Worm (Caenorhabditis elegans) whole organism, young adult: ENCODE results near the gene H03A11.13.

Experiments used
- C06A6.2 ChIP-seq: fragments of 200-800 bp; sonication (Bioruptor generic); conservative IDR thresholded peaks from 2 replicates; pipeline ENCODE4 v1.3.6; 2022; ENCODE audit warnings: missing genetic modification characterization, missing compliant biosample characterization
- T07F8.4 ChIP-seq: sonication (generic microtip); optimal IDR thresholded peaks from 2 replicates; lab custom pipeline; 2016; ENCODE audit warnings: mild to moderate bottlenecking, missing genetic modification characterization, moderate library complexity, missing compliant biosample characterization
- ama-1 ChIP-seq, 3 experiments: fragments of 150-350 bp in 1 of 3; sonication (generic microtip) in 2 of 3; optimal IDR thresholded peaks; 2 replicates each; lab custom pipeline; 2014 to 2018; ENCODE audit warnings: missing biosample characterization in 2 of 3, missing genetic modification characterization in 2 of 3, missing genetic modification reagents in 2 of 3
- attf-6 ChIP-seq: fragments of 200-800 bp; sonication (Bioruptor generic); IDR thresholded peaks from 2 replicates; pipeline ENCODE4 v1.3.6; 2022; ENCODE audit warnings: missing genetic modification reagents, missing genetic modification characterization, missing compliant biosample characterization
- bed-2 ChIP-seq: fragments of 200-800 bp; sonication (Bioruptor generic); IDR thresholded peaks from 2 replicates; pipeline ENCODE4 v1.3.6; 2022; ENCODE audit warnings: missing genetic modification reagents, missing genetic modification characterization, missing compliant biosample characterization
- fkh-3 ChIP-seq: sonication (generic microtip); optimal IDR thresholded peaks from 2 replicates; lab custom pipeline; 2016; ENCODE audit warnings: mild to moderate bottlenecking, missing genetic modification characterization, missing compliant biosample characterization
- him-1 ChIP-seq: sonication (generic microtip); optimal IDR thresholded peaks from 2 replicates; lab custom pipeline; 2016; ENCODE audit warnings: missing genotype, missing genetic modification reagents, missing genetic modification characterization, missing compliant biosample characterization
- hlh-12 ChIP-seq: sonication (generic microtip); optimal IDR thresholded peaks from 2 replicates; lab custom pipeline; 2016; ENCODE audit warnings: missing genetic modification characterization, missing compliant biosample characterization
- mcd-1 ChIP-seq: fragments of 200-800 bp; sonication (Bioruptor generic); IDR thresholded peaks from 2 replicates; pipeline ENCODE4 v1.3.6; 2022; ENCODE audit warnings: missing genetic modification reagents, missing genetic modification characterization, missing compliant biosample characterization
- snpc-4 ChIP-seq, 5 experiments: fragments of 150-350 bp in 1 of 5; sonication (generic microtip) in 4 of 5; optimal IDR thresholded peaks; 2 replicates each; lab custom pipeline; 2014 to 2018; ENCODE audit warnings: missing genetic modification characterization in 5 of 5, missing biosample characterization in 3 of 5, antibody characterized with exemption in 2 of 5, mild to moderate bottlenecking in 2 of 5, missing compliant biosample characterization in 2 of 5, missing genotype in 2 of 5, moderate library complexity in 2 of 5, missing genetic modification reagents in 1 of 5
- xnd-1 ChIP-seq: sonication (generic microtip); optimal IDR thresholded peaks from 2 replicates; lab custom pipeline; 2016; ENCODE audit warnings: missing genotype, missing genetic modification reagents, missing genetic modification characterization, missing compliant biosample characterization
- ztf-3 ChIP-seq: fragments of 200-800 bp; sonication (Bioruptor generic); optimal IDR thresholded peaks from 2 replicates; lab custom pipeline; 2018; ENCODE audit warnings: mild to moderate bottlenecking, missing genetic modification characterization, missing compliant biosample characterization

DNA sequence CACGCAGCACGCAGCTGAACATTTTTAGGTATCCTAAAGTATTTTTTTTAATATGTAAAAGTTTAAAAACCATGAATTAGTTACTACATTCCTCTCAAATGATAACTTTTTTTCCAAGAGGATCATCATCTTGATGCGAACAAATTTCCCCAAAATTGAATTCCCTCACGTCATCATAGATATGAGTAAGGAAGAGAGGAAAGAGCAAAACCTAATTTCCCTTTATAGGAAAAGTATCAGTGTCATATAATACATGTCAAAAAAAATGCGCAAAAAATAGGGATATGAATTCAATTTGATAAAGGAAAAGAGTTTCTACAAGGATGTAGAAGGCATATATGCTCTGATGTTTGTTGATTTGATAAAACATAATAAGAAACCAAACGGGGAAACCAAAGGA lies 12.9 kb downstream of the H03A11.13 start:
- TF ChIP-seq fkh-3 (tag; lab: Kevin White, UChicago) (no peak), him-1 (tag; lab: Kevin White, UChicago) (no peak), bed-2 (GFP tag; lab: Robert Waterston, UW) (no peak), attf-6 (no peak), T07F8.4 (tag; lab: Kevin White, UChicago) (no peak), ama-1 (optimal IDR thresholded peaks at IDR 0.05; lab: Kevin White, UChicago) (no peak), ama-1 (GFP tag; optimal IDR thresholded peaks at IDR 0.05; lab: Kevin White, UChicago) (no peak), hlh-12 (tag; lab: Kevin White, UChicago) (no peak), ztf-3 (GFP tag; lab: Kevin White, UChicago) (no peak), C06A6.2 (no peak), snpc-4 (GFP tag; optimal IDR thresholded peaks at IDR 0.05; lab: Kevin White, UChicago) (no peak), snpc-4 (tag; optimal IDR thresholded peaks at IDR 0.05; lab: Kevin White, UChicago) (no peak), mcd-1 (GFP tag; lab: Robert Waterston, UW) (no peak), xnd-1 (tag; lab: Kevin White, UChicago) (no peak)
